Worm (Caenorhabditis elegans) whole organism, young adult: ENCODE results near the gene nmur-1.

ENCODE experiments used
- atf-7 ChIP-seq: sonication (generic microtip); optimal IDR thresholded peaks from 2 replicates; lab custom pipeline; 2017; ENCODE audit warnings: mild to moderate bottlenecking, missing genetic modification characterization, missing compliant biosample characterization
- egl-44 ChIP-seq: fragments of 200-800 bp; sonication (Bioruptor generic); IDR thresholded peaks from 2 replicates; pipeline ENCODE4 v1.3.6; 2022; ENCODE audit warnings: missing genetic modification reagents, missing genetic modification characterization, missing compliant biosample characterization
- madf-8 ChIP-seq: fragments of 200-800 bp; sonication (Bioruptor generic); conservative IDR thresholded peaks from 2 replicates; pipeline ENCODE4 v1.3.6; 2022; ENCODE audit warnings: missing genetic modification reagents, missing genetic modification characterization, missing compliant biosample characterization
- nhr-90 ChIP-seq: sonication (generic microtip); optimal IDR thresholded peaks from 2 replicates; lab custom pipeline; 2016; ENCODE audit warnings: missing genotype, mild to moderate bottlenecking, missing genetic modification characterization, missing compliant biosample characterization

DNA sequence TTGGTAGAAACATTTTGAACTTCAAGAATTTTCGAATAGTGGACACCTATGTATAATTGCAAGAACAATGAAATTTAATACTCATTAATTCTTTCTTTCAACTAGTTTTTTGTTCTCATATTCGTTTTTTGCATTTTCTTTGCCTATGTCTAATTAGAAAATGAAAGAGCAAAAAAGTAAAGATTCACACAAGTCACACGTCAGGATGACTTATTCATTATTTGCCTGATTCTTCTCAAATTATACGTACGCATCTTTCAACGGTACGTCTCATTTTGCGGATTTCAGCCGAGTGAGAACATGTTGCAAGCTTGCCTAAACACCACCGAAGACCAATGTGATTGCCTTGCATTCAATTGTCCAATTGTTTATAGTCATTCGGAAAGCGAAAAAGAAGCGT is at the start of gene nmur-1:
- no peak for TF ChIP-seq nhr-90 (tag; lab: Kevin White, UChicago)
- TF ChIP-seq atf-7 (tag; lab: Kevin White, UChicago): no peak
- no peak for TF ChIP-seq madf-8
- TF ChIP-seq egl-44 (GFP tag; lab: Robert Waterston, UW): no peak
